Worm (Caenorhabditis elegans): ENCODE measurements around the gene F56D2.5.

ce11 chrIII:5584647-5585046, 3.4 kb upstream of the F56D2.5 start, which contains the start of gene F56D2.3:
- no peak for TF ChIP-seq nhr-6 (tag; optimal IDR thresholded peaks at IDR 0.05)
- no peak for TF ChIP-seq ama-1 (optimal IDR thresholded peaks at IDR 0.05)
- no peak for TF ChIP-seq lir-3 (tag; optimal IDR thresholded peaks at IDR 0.05)
- TF ChIP-seq snpc-1.2 (GFP tag; IDR thresholded peaks at IDR 0.05): no peak
- TF ChIP-seq nhr-111 (GFP tag; optimal IDR thresholded peaks at IDR 0.05): no peak
- TF ChIP-seq mxl-2 (GFP tag; conservative IDR thresholded peaks at IDR 0.05): no peak
- TF ChIP-seq ces-1 (GFP tag; optimal IDR thresholded peaks at IDR 0.05): no peak
- no peak for TF ChIP-seq cey-2 (tag; optimal IDR thresholded peaks at IDR 0.05; ENCODE audit: borderline replicate concordance, insufficient read depth)
- no peak for TF ChIP-seq lsy-2 (tag; optimal IDR thresholded peaks at IDR 0.05)

Data from whole organism, L4 larva.